Fruit fly (Drosophila melanogaster) whole organism, embryonic: ENCODE measurements around the gene CG14174.

Experiments used
- C15 ChIP-seq: fragments of 200-800 bp; sonication (Bioruptor generic); IDR thresholded peaks from 3 replicates; pipeline ENCODE4 v1.3.6; 2022; ENCODE audit warnings: missing biosample characterization, missing genetic modification characterization
- CG10431 ChIP-seq: fragments of 200-800 bp; sonication (Bioruptor generic); optimal IDR thresholded peaks from 3 replicates; lab custom pipeline; 2018; ENCODE audit warnings: missing biosample characterization, mild to moderate bottlenecking, missing genetic modification characterization
- CG12942 ChIP-seq: fragments of 200-800 bp; sonication (Bioruptor generic); optimal IDR thresholded peaks from 3 replicates; lab custom pipeline; 2016; ENCODE audit warnings: missing biosample characterization, missing genetic modification characterization
- CG17328 ChIP-seq: fragments of 200-800 bp; sonication (Bioruptor generic); IDR thresholded peaks from 2 replicates; pipeline ENCODE4 v1.3.6; 2022; ENCODE audit warnings: missing biosample characterization, missing genetic modification characterization
- CG17829 ChIP-seq: fragments of 200-800 bp; optimal IDR thresholded peaks from 2 replicates; lab custom pipeline; 2019; ENCODE audit warnings: missing biosample characterization, mild to moderate bottlenecking, missing genetic modification characterization, moderate library complexity
- CG2202 ChIP-seq: fragments of 200-800 bp; sonication (Bioruptor generic); optimal IDR thresholded peaks from 2 replicates; lab custom pipeline; 2018; ENCODE audit warnings: missing biosample characterization, mild to moderate bottlenecking, missing genetic modification characterization
- CG2712 ChIP-seq: fragments of 200-800 bp; optimal IDR thresholded peaks from 3 replicates; lab custom pipeline; 2019; ENCODE audit warnings: missing biosample characterization, mild to moderate bottlenecking, missing genetic modification characterization, moderate library complexity
- CG30403 ChIP-seq: fragments of 200-800 bp; sonication (Bioruptor generic); optimal IDR thresholded peaks from 3 replicates; lab custom pipeline; 2016; ENCODE audit warnings: missing biosample characterization, missing genetic modification characterization
- CG30431 ChIP-seq: fragments of 200-800 bp; sonication (Bioruptor generic); optimal IDR thresholded peaks from 2 replicates; lab custom pipeline; 2017; ENCODE audit warnings: missing biosample characterization, missing genetic modification characterization
- CG7372 ChIP-seq: fragments of 200-800 bp; sonication (Bioruptor generic); IDR thresholded peaks from 2 replicates; pipeline ENCODE4 v1.3.6; 2022; ENCODE audit warnings: missing biosample characterization, missing genetic modification characterization
- CG7556 ChIP-seq: fragments of 200-800 bp; sonication (Bioruptor generic); optimal IDR thresholded peaks from 2 replicates; lab custom pipeline; 2017; ENCODE audit warnings: missing biosample characterization, mild to moderate bottlenecking, missing genetic modification characterization
- CG8388 ChIP-seq: fragments of 200-800 bp; sonication (Bioruptor generic); optimal IDR thresholded peaks from 2 replicates; lab custom pipeline; 2019; ENCODE audit warnings: missing biosample characterization, mild to moderate bottlenecking, missing genetic modification characterization, moderate library complexity
- CG9932 ChIP-seq: fragments of 200-800 bp; sonication (Bioruptor generic); IDR thresholded peaks from 2 replicates; pipeline ENCODE4 v1.3.6; 2022; ENCODE audit warnings: missing biosample characterization, missing genetic modification characterization
- Dbx ChIP-seq: fragments of 200-800 bp; sonication (Bioruptor generic); IDR thresholded peaks from 3 replicates; pipeline ENCODE4 v1.3.6; 2022; ENCODE audit warnings: missing biosample characterization, missing genetic modification characterization
- Dll ChIP-seq: fragments of 200-800 bp; sonication (Bioruptor generic); IDR thresholded peaks from 4 replicates; pipeline ENCODE4 v1.3.6; 2022; ENCODE audit warnings: missing biosample characterization, missing genetic modification characterization; ENCODE audit not compliant: partially characterized antibody
- E2f2 ChIP-seq: fragments of 200-800 bp; sonication (Bioruptor generic); IDR thresholded peaks from 2 replicates; pipeline ENCODE4 v1.3.6; 2022; ENCODE audit warnings: missing biosample characterization, missing genetic modification characterization
- Gsc ChIP-seq: fragments of 200-800 bp; sonication (Bioruptor generic); IDR thresholded peaks from 2 replicates; pipeline ENCODE4 v1.3.6; 2022; ENCODE audit warnings: missing biosample characterization, missing genetic modification characterization
- HLH3B ChIP-seq: fragments of 200-800 bp; sonication (Bioruptor generic); IDR thresholded peaks from 2 replicates; pipeline ENCODE4 v1.3.6; 2022; ENCODE audit warnings: missing biosample characterization, missing genetic modification characterization
- HLHmδ ChIP-seq: fragments of 200-800 bp; sonication (Bioruptor generic); optimal IDR thresholded peaks from 2 replicates; lab custom pipeline; 2018; ENCODE audit warnings: missing biosample characterization, mild to moderate bottlenecking, missing genetic modification characterization, moderate library complexity
- Meics ChIP-seq: fragments of 200-800 bp; sonication (Bioruptor generic); optimal IDR thresholded peaks from 2 replicates; lab custom pipeline; 2017; ENCODE audit warnings: missing biosample characterization, mild to moderate bottlenecking, missing genetic modification characterization
- Optix ChIP-seq: fragments of 200-800 bp; sonication (Bioruptor generic); IDR thresholded peaks from 3 replicates; pipeline ENCODE4 v1.3.6; 2022; ENCODE audit warnings: missing biosample characterization, missing genetic modification characterization
- Sox100B ChIP-seq: fragments of 200-800 bp; sonication (Bioruptor generic); optimal IDR thresholded peaks from 3 replicates; lab custom pipeline; 2018; ENCODE audit warnings: missing biosample characterization, mild to moderate bottlenecking, missing genetic modification characterization
- amos ChIP-seq: fragments of 200-800 bp; sonication (Bioruptor generic); IDR thresholded peaks from 2 replicates; pipeline ENCODE4 v1.3.6; 2022; ENCODE audit warnings: missing biosample characterization, missing genetic modification characterization; ENCODE audit not compliant: partially characterized antibody
- bbx ChIP-seq: fragments of 200-800 bp; sonication (Bioruptor generic); IDR thresholded peaks from 2 replicates; pipeline ENCODE4 v1.3.6; 2022; ENCODE audit warnings: missing biosample characterization, missing genetic modification characterization; ENCODE audit not compliant: partially characterized antibody
- chinmo ChIP-seq: fragments of 200-800 bp; sonication (Bioruptor generic); IDR thresholded peaks from 4 replicates; pipeline ENCODE4 v1.3.6; 2022; ENCODE audit warnings: missing biosample characterization, missing genetic modification characterization; ENCODE audit not compliant: partially characterized antibody
- cwo ChIP-seq: fragments of 200-800 bp; sonication (Bioruptor generic); optimal IDR thresholded peaks from 3 replicates; lab custom pipeline; 2017; ENCODE audit warnings: missing biosample characterization, missing genetic modification characterization, mild to moderate bottlenecking, moderate library complexity, missing genetic modification reagents
- esg ChIP-seq: fragments of 200-800 bp; sonication (Bioruptor generic); conservative IDR thresholded peaks from 2 replicates; pipeline ENCODE4 v1.3.6; 2022; ENCODE audit warnings: missing biosample characterization, missing genetic modification characterization
- fd64A ChIP-seq: fragments of 200-800 bp; sonication (Bioruptor generic); optimal IDR thresholded peaks from 3 replicates; lab custom pipeline; 2018; ENCODE audit warnings: missing biosample characterization, mild to moderate bottlenecking, missing genetic modification characterization
- fd96Cb ChIP-seq: fragments of 200-800 bp; sonication (Bioruptor generic); optimal IDR thresholded peaks from 2 replicates; lab custom pipeline; 2018; ENCODE audit warnings: missing biosample characterization, mild to moderate bottlenecking, missing genetic modification characterization, moderate library complexity
- fu2 ChIP-seq: fragments of 200-800 bp; sonication (Bioruptor generic); optimal IDR thresholded peaks from 2 replicates; lab custom pipeline; 2016; ENCODE audit warnings: missing biosample characterization, missing genetic modification characterization
- gfzf ChIP-seq: fragments of 200-800 bp; sonication (Bioruptor generic); optimal IDR thresholded peaks from 2 replicates; lab custom pipeline; 2016; ENCODE audit warnings: missing biosample characterization, mild to moderate bottlenecking, missing genetic modification characterization, moderate library complexity
- grau ChIP-seq: fragments of 200-800 bp; optimal IDR thresholded peaks from 3 replicates; lab custom pipeline; 2019; ENCODE audit warnings: missing biosample characterization, mild to moderate bottlenecking, missing genetic modification characterization, moderate library complexity
- gsb-n ChIP-seq: fragments of 200-800 bp; sonication (Bioruptor generic); optimal IDR thresholded peaks from 3 replicates; lab custom pipeline; 2018; ENCODE audit warnings: missing biosample characterization, mild to moderate bottlenecking, missing genetic modification characterization
- insv ChIP-seq, 2 experiments: fragments of 200-800 bp; sonication (Bioruptor generic); optimal IDR thresholded peaks; 3 replicates each; lab custom pipeline; 2016 to 2018; ENCODE audit warnings: missing biosample characterization in 2 of 2, missing genetic modification characterization in 2 of 2
- jigr1 ChIP-seq: fragments of 200-800 bp; sonication (Bioruptor generic); IDR thresholded peaks from 3 replicates; pipeline ENCODE4 v1.3.6; 2022; ENCODE audit warnings: missing biosample characterization, missing genetic modification characterization
- kah ChIP-seq: fragments of 200-800 bp; sonication (Bioruptor generic); optimal IDR thresholded peaks from 2 replicates; lab custom pipeline; 2018; ENCODE audit warnings: missing biosample characterization, mild to moderate bottlenecking, missing genetic modification characterization
- luna ChIP-seq: fragments of 200-800 bp; sonication (Bioruptor generic); optimal IDR thresholded peaks from 2 replicates; lab custom pipeline; 2016; ENCODE audit warnings: missing biosample characterization, missing genetic modification characterization
- prd ChIP-seq, 3 experiments: fragments of >200 bp in 2 of 3; fragments of 200-800 bp in 1 of 3; sonication (Bioruptor generic) in 1 of 3; optimal IDR thresholded peaks in 2 of 3; IDR thresholded peaks in 1 of 3; 2 replicates in 2 of 3; 3 replicates in 1 of 3; pipeline versions ENCODE4 v1.3.6 to Lab custom; 2017 to 2022; ENCODE audit warnings: missing biosample characterization in 1 of 3, missing genetic modification characterization in 1 of 3
- pros ChIP-seq: fragments of 200-800 bp; sonication (Bioruptor generic); optimal IDR thresholded peaks from 3 replicates; lab custom pipeline; 2019; ENCODE audit warnings: missing biosample characterization, mild to moderate bottlenecking, missing genetic modification characterization, moderate library complexity
- sc ChIP-seq, 3 experiments: fragments of >200 bp in 2 of 3; fragments of 200-800 bp in 1 of 3; sonication (Bioruptor generic) in 1 of 3; optimal IDR thresholded peaks; 2 replicates in 2 of 3; 3 replicates in 1 of 3; lab custom pipeline; 2017; ENCODE audit warnings: mild to moderate bottlenecking in 1 of 3, missing biosample characterization in 1 of 3, missing genetic modification characterization in 1 of 3, missing genetic modification reagents in 1 of 3
- scrt ChIP-seq: fragments of 200-800 bp; sonication (Bioruptor generic); optimal IDR thresholded peaks from 2 replicates; lab custom pipeline; 2018; ENCODE audit warnings: missing biosample characterization, mild to moderate bottlenecking, missing genetic modification characterization, moderate library complexity
- sens ChIP-seq: fragments of 200-800 bp; sonication (Bioruptor generic); peaks from one replicate; lab custom pipeline; 2016; ENCODE audit warnings: missing biosample characterization, missing genetic modification characterization
- slp2 ChIP-seq: fragments of 200-800 bp; sonication (Bioruptor generic); optimal IDR thresholded peaks from 2 replicates; lab custom pipeline; 2016; ENCODE audit warnings: missing biosample characterization, missing genetic modification characterization
- tna ChIP-seq: fragments of 200-800 bp; sonication (Bioruptor generic); IDR thresholded peaks from 2 replicates; pipeline ENCODE4 v1.3.6; 2022; ENCODE audit warnings: missing biosample characterization, missing genetic modification characterization; ENCODE audit not compliant: partially characterized antibody
- toy ChIP-seq: fragments of 200-800 bp; sonication (Bioruptor generic); IDR thresholded peaks from 2 replicates; pipeline ENCODE4 v1.3.6; 2022; ENCODE audit warnings: missing biosample characterization, missing genetic modification characterization
- ttk ChIP-seq: fragments of 200-800 bp; sonication (Bioruptor generic); IDR thresholded peaks from 2 replicates; pipeline ENCODE4 v2.1.2; 2022; ENCODE audit warnings: missing biosample characterization, missing genetic modification characterization
- tup ChIP-seq: fragments of 200-800 bp; sonication (Bioruptor generic); optimal IDR thresholded peaks from 2 replicates; lab custom pipeline; 2016; ENCODE audit warnings: missing biosample characterization, mild to moderate bottlenecking, missing genetic modification characterization, moderate library complexity
- z ChIP-seq: fragments of 200-800 bp; sonication (Bioruptor generic); IDR thresholded peaks from 3 replicates; pipeline ENCODE4 v1.3.6; 2022; ENCODE audit warnings: missing biosample characterization, missing genetic modification characterization
- zfh1 ChIP-seq: fragments of 200-800 bp; sonication (Bioruptor generic); IDR thresholded peaks from 3 replicates; pipeline ENCODE4 v1.3.6; 2022; ENCODE audit warnings: missing biosample characterization, missing genetic modification characterization
- zfh2 ChIP-seq: fragments of 200-800 bp; sonication (Bioruptor generic); optimal IDR thresholded peaks from 2 replicates; lab custom pipeline; 2016; ENCODE audit warnings: missing biosample characterization, missing genetic modification characterization

Gene CG14174

DNA sequence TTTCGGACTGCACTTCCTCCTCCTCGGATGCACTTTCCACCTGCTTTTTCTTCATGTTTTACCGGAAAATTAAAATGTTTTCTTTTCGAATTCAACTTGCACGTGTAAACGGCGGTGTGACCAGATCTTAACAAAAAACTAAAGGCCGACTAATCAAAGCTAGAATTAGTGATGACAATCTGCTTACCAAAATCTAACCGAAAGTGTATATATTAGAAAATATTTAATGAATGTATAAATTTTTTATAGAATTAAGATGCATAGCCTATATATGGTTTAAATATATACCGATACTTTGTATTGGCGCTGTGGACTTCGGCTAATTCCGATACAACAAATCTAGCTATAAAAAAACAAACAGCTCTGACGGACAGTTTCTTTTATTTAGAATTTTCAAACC, at the start of gene CG14174, which contains the start of gene CG18178 (continued):
- TF ChIP-seq insv (GFP tag; optimal IDR thresholded peaks at IDR 0.05; lab: Kevin White, UChicago): peak in 1 of 2 experiments; percentile 28
- TF ChIP-seq HLHmδ (GFP tag; lab: Kevin White, UChicago): no peak
- TF ChIP-seq kah (GFP tag; lab: Kevin White, UChicago): peak; percentile 49
- TF ChIP-seq CG9932 (GFP tag; lab: Robert Waterston, UW): peak; percentile 85
- TF ChIP-seq CG17829 (tag; lab: Kevin White, UChicago): peak; percentile 83
- no peak for TF ChIP-seq gsb-n (tag; lab: Kevin White, UChicago)
- no peak for TF ChIP-seq fd64A (GFP tag; lab: Kevin White, UChicago)
- TF ChIP-seq ttk: peak; percentile 49; the same call in 1 of the 2 replicates
- peak; percentile 66 for TF ChIP-seq Dll (GFP tag; lab: Robert Waterston, UW)
- TF ChIP-seq fu2 (GFP tag; lab: Kevin White, UChicago): no peak
- TF ChIP-seq CG2202: peak; percentile 28
- TF ChIP-seq tup (GFP tag; lab: Kevin White, UChicago): no peak
- TF ChIP-seq fd96Cb (tag; lab: Kevin White, UChicago): peak; percentile 63
- peak; percentile 83 for TF ChIP-seq grau (tag; lab: Kevin White, UChicago)
- no peak for TF ChIP-seq bbx
- TF ChIP-seq CG30431 (GFP tag; lab: Kevin White, UChicago): peak; percentile 25
- peak; percentile 48 for TF ChIP-seq cwo (GFP tag; lab: Kevin White, UChicago)
- no peak for TF ChIP-seq prd (optimal IDR thresholded peaks at IDR 0.05; lab: Kevin White, UChicago)
- peak; percentile 59; the same call in 1 of the 3 replicates for TF ChIP-seq prd (GFP tag; IDR thresholded peaks at IDR 0.05; lab: Robert Waterston, UW)
- TF ChIP-seq HLH3B (GFP tag; lab: Robert Waterston, UW): peak; percentile 68
- TF ChIP-seq slp2 (GFP tag; lab: Kevin White, UChicago): no peak
- peak; percentile 35 for TF ChIP-seq CG7556 (GFP tag; lab: Kevin White, UChicago)
- peak; percentile 67 for TF ChIP-seq CG17328 (GFP tag; lab: Robert Waterston, UW)
- TF ChIP-seq chinmo (GFP tag; lab: Robert Waterston, UW): no peak
- TF ChIP-seq zfh2 (GFP tag; lab: Kevin White, UChicago): no peak
- TF ChIP-seq amos: no peak
- TF ChIP-seq tna (GFP tag; lab: Robert Waterston, UW): no peak
- peak; percentile 56 for TF ChIP-seq E2f2
- TF ChIP-seq CG10431 (GFP tag; lab: Kevin White, UChicago): peak; percentile 42
- peak; percentile 70 for TF ChIP-seq zfh1 (GFP tag; lab: Robert Waterston, UW)
- peak; percentile 66 for TF ChIP-seq CG7372
- peak; percentile 48 for TF ChIP-seq Meics (GFP tag; lab: Kevin White, UChicago)
- peak; percentile 85 for TF ChIP-seq CG2712 (tag; lab: Kevin White, UChicago)
- no peak for TF ChIP-seq Gsc (GFP tag; lab: Robert Waterston, UW)
- no peak for TF ChIP-seq luna (GFP tag; lab: Kevin White, UChicago)
- peak; percentile 58 for TF ChIP-seq CG12942 (GFP tag; lab: Kevin White, UChicago)
- peak; percentile 58 for TF ChIP-seq gfzf (GFP tag; lab: Kevin White, UChicago)
- peak; percentile 89 for TF ChIP-seq sens (GFP tag; lab: Kevin White, UChicago)
- TF ChIP-seq jigr1 (GFP tag; lab: Robert Waterston, UW): no peak
- TF ChIP-seq Sox100B (GFP tag; lab: Kevin White, UChicago): peak; percentile 73
- no peak for TF ChIP-seq sc (optimal IDR thresholded peaks at IDR 0.05; lab: Kevin White, UChicago)
- TF ChIP-seq sc (GFP tag; optimal IDR thresholded peaks at IDR 0.05; lab: Kevin White, UChicago): peak; percentile 35
- no peak for TF ChIP-seq z (GFP tag; lab: Robert Waterston, UW)
- TF ChIP-seq scrt: no peak
- no peak for TF ChIP-seq Optix (GFP tag; lab: Robert Waterston, UW)
- peak; percentile 45 for TF ChIP-seq CG8388
- TF ChIP-seq pros: no peak
- peak; percentile 14; the same call in 1 of the 3 replicates for TF ChIP-seq C15 (GFP tag; lab: Robert Waterston, UW)
- peak; percentile 68 for TF ChIP-seq esg (GFP tag; lab: Robert Waterston, UW)
- peak; percentile 60 for TF ChIP-seq CG30403
- no peak for TF ChIP-seq toy (GFP tag; lab: Robert Waterston, UW)
- peak; percentile 70; the same call in 2 of the 3 replicates for TF ChIP-seq Dbx (GFP tag; lab: Robert Waterston, UW)
